Worm (Caenorhabditis elegans) whole organism, L1 larva: ENCODE data around the gene M7.12.

Source experiments
- ama-1 ChIP-seq: fragments of 150-350 bp; optimal IDR thresholded peaks from 2 replicates; lab custom pipeline; 2014
- hpl-2 ChIP-seq: fragments of 150-350 bp; optimal IDR thresholded peaks from 2 replicates; lab custom pipeline; 2014; ENCODE audit warnings: missing biosample characterization, missing genetic modification reagents, missing genetic modification characterization
- lin-15B ChIP-seq: fragments of 150-350 bp; sonication (generic microtip); optimal IDR thresholded peaks from 3 replicates; lab custom pipeline; 2014; ENCODE audit warnings: missing biosample characterization, missing genetic modification characterization
- lir-3 ChIP-seq: sonication (generic microtip); optimal IDR thresholded peaks from 2 replicates; lab custom pipeline; 2016; ENCODE audit warnings: mild to moderate bottlenecking, missing genetic modification characterization, moderate library complexity, missing compliant biosample characterization; ENCODE audit not compliant: poor library complexity
- lsy-2 ChIP-seq, 2 experiments: fragments of 150-350 bp; optimal IDR thresholded peaks; 2 replicates each; lab custom pipeline; 2014; ENCODE audit warnings: missing biosample characterization in 2 of 2, missing genetic modification characterization in 2 of 2
- rnt-1 ChIP-seq: sonication (generic microtip); optimal IDR thresholded peaks from 2 replicates; lab custom pipeline; 2016; ENCODE audit warnings: mild to moderate bottlenecking, missing genetic modification characterization, moderate library complexity, missing compliant biosample characterization

Gene M7.12

DNA sequence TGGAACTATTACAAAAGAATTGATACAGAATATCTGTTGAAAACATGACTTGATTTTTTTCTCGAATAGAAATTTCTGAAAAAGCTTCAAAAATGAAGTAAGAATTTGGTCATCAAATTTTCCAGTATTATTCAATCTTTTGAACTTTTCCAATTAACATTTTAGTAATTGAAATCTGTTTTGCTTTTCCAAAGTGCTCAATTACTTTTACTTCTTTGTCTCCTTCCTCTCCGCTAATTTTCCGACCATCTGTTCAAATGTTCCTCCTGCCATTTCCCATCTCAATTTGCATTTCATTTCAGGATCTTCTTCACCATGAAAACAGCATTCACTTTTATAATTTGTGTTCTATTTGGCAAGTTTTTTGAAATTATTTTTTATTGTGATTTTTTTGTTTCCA lies 48.9 kb downstream of the M7.12 start, which contains the start of gene F36H1.11:
Gene F36H1.11, plus strand, starts transcription at position 301 of the 400 bp plus-strand sequence.
- TF ChIP-seq lir-3 (tag; lab: Kevin White, UChicago) (no peak), ama-1 (no peak), lin-15B (tag; lab: Kevin White, UChicago) (no peak), hpl-2 (GFP tag; lab: Kevin White, UChicago) (no peak), rnt-1 (tag; lab: Kevin White, UChicago) (no peak), lsy-2 (tag; optimal IDR thresholded peaks at IDR 0.05; lab: Kevin White, UChicago) (no peak)
- TF ChIP-seq, all 84 proteins: peak for 0
